Worm (Caenorhabditis elegans) whole organism, early embryonic: ENCODE data around the gene C18D11.7.

ENCODE experiments used
- B0310.2 ChIP-seq: sonication (generic microtip); optimal IDR thresholded peaks from 2 replicates; lab custom pipeline; 2016; ENCODE audit warnings: mild to moderate bottlenecking, missing genetic modification characterization, missing compliant biosample characterization
- F13C5.2 ChIP-seq: sonication (generic microtip); optimal IDR thresholded peaks from 2 replicates; lab custom pipeline; 2017; ENCODE audit warnings: mild to moderate bottlenecking, missing genetic modification characterization, inconsistent platforms, missing compliant biosample characterization
- aly-1 ChIP-seq: sonication (generic microtip); optimal IDR thresholded peaks from 2 replicates; lab custom pipeline; 2016; ENCODE audit warnings: missing genetic modification characterization, missing compliant biosample characterization
- ama-1 ChIP-seq: fragments of 150-350 bp; optimal IDR thresholded peaks from 2 replicates; lab custom pipeline; 2014
- ceh-13 ChIP-seq: fragments of 200-800 bp; sonication (Bioruptor generic); optimal IDR thresholded peaks from 2 replicates; lab custom pipeline; 2018; ENCODE audit warnings: mild to moderate bottlenecking, missing genetic modification characterization, missing compliant biosample characterization
- ceh-36 ChIP-seq: sonication (generic microtip); optimal IDR thresholded peaks from 2 replicates; lab custom pipeline; 2016; ENCODE audit warnings: missing genetic modification characterization, inconsistent platforms, missing compliant biosample characterization
- ets-7 ChIP-seq: sonication (generic microtip); optimal IDR thresholded peaks from 2 replicates; lab custom pipeline; 2016; ENCODE audit warnings: missing genotype, missing genetic modification characterization, missing compliant biosample characterization
- flt-1 ChIP-seq: fragments of 200-800 bp; sonication (Bioruptor generic); IDR thresholded peaks from 2 replicates; pipeline ENCODE4 v1.3.6; 2022; ENCODE audit warnings: missing genetic modification characterization, missing compliant biosample characterization
- hmbx-1 ChIP-seq: sonication (generic microtip); optimal IDR thresholded peaks from 2 replicates; lab custom pipeline; 2016; ENCODE audit warnings: mild to moderate bottlenecking, missing genetic modification characterization, missing compliant biosample characterization
- hmg-4 ChIP-seq: fragments of 200-800 bp; sonication (Bioruptor generic); optimal IDR thresholded peaks from 2 replicates; lab custom pipeline; 2018; ENCODE audit warnings: mild to moderate bottlenecking, missing genetic modification characterization, missing compliant biosample characterization
- hnd-1 ChIP-seq: sonication (generic microtip); optimal IDR thresholded peaks from 2 replicates; lab custom pipeline; 2016; ENCODE audit warnings: missing genetic modification characterization, missing compliant biosample characterization
- pes-1 ChIP-seq: fragments of 200-800 bp; sonication (Bioruptor generic); IDR thresholded peaks from 2 replicates; pipeline ENCODE4 v1.3.6; 2022; ENCODE audit warnings: missing genetic modification reagents, missing genetic modification characterization, missing compliant biosample characterization
- scrt-1 ChIP-seq: fragments of 200-800 bp; sonication (Bioruptor generic); IDR thresholded peaks from 2 replicates; pipeline ENCODE4 v1.3.6; 2022; ENCODE audit warnings: missing genetic modification characterization, missing compliant biosample characterization
- sea-1 ChIP-seq: fragments of 200-800 bp; sonication (Bioruptor generic); conservative IDR thresholded peaks from 2 replicates; pipeline ENCODE4 v1.3.6; 2022; ENCODE audit warnings: missing genetic modification characterization, missing compliant biosample characterization
- tbx-11 ChIP-seq: fragments of 200-800 bp; sonication (Bioruptor generic); IDR thresholded peaks from 2 replicates; pipeline ENCODE4 v1.3.6; 2022; ENCODE audit warnings: missing genetic modification characterization, missing compliant biosample characterization
- tbx-37 ChIP-seq: fragments of 200-800 bp; sonication (Bioruptor generic); conservative IDR thresholded peaks from 2 replicates; pipeline ENCODE4 v1.3.6; 2022; ENCODE audit warnings: missing genetic modification reagents, missing genetic modification characterization, missing compliant biosample characterization
- tra-4 ChIP-seq: sonication (generic microtip); optimal IDR thresholded peaks from 2 replicates; lab custom pipeline; 2017; ENCODE audit warnings: missing genetic modification characterization, missing compliant biosample characterization

The C18D11.7 gene

DNA sequence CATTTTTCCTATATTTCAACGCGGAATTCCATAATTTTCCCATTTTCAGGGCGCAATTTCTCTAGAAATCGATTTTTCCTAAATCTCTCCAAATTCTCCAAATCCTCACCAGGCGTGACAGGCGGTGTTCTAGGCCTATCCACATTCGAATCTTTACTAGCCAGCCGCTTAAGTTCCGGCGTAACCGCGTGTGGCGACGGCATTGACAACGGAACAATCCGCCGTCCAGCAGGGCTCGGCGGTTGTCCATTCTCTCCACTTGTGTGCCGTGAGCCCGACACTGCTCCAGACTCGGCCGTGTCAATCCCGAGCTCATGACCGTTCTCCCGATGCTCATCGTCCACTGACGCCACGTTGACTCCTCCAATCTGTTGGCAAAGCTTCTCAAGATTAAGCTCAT lies 36.4 kb upstream of the C18D11.7 start:
- no peak for TF ChIP-seq ets-7 (tag; lab: Kevin White, UChicago)
- TF ChIP-seq tbx-11: no peak
- TF ChIP-seq ceh-13: no peak
- no peak for TF ChIP-seq aly-1 (tag; lab: Kevin White, UChicago)
- TF ChIP-seq hnd-1 (tag; lab: Kevin White, UChicago): no peak
- TF ChIP-seq sea-1: no peak
- no peak for TF ChIP-seq ceh-36 (tag; lab: Kevin White, UChicago)
- no peak for TF ChIP-seq flt-1 (GFP tag; lab: Robert Waterston, UW)
- TF ChIP-seq B0310.2 (tag; lab: Kevin White, UChicago): no peak
- TF ChIP-seq hmg-4 (GFP tag; lab: Kevin White, UChicago): no peak
- no peak for TF ChIP-seq F13C5.2
- no peak for TF ChIP-seq tra-4 (tag; lab: Kevin White, UChicago)
- TF ChIP-seq tbx-37: no peak
- TF ChIP-seq scrt-1 (GFP tag; lab: Robert Waterston, UW): no peak
- TF ChIP-seq ama-1: no peak

DNA sequence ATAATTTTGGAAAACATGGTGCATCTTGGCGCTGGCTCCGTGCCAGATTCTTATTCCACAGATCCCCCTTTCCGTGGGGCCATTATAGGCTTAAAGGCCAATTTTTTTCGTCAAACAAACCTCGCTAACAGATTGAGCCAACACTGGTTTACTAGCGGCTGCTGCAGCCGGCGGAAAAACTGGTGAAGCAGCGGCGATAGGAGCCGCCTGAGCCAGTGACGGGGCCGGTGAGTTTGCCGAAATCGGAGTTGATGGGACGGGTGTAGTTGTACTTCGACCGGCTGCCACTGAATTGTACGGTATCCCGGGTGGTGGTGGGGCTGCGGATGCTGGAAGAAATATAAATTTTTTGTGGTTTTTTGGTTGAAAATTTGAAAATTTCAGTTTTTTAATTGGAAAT lies 35.1 kb upstream of the C18D11.7 start:
- no peak for TF ChIP-seq hmbx-1
- no peak for TF ChIP-seq aly-1 (tag; lab: Kevin White, UChicago)
- TF ChIP-seq ama-1: no peak
- no peak for TF ChIP-seq sea-1
- no peak for TF ChIP-seq ceh-13
- TF ChIP-seq F13C5.2: no peak
- no peak for TF ChIP-seq pes-1 (GFP tag; lab: Robert Waterston, UW)
- no peak for TF ChIP-seq tra-4 (tag; lab: Kevin White, UChicago)
- no peak for TF ChIP-seq hnd-1 (tag; lab: Kevin White, UChicago)
- no peak for TF ChIP-seq tbx-11
- TF ChIP-seq ceh-36 (tag; lab: Kevin White, UChicago): no peak
- no peak for TF ChIP-seq scrt-1 (GFP tag; lab: Robert Waterston, UW)

DNA sequence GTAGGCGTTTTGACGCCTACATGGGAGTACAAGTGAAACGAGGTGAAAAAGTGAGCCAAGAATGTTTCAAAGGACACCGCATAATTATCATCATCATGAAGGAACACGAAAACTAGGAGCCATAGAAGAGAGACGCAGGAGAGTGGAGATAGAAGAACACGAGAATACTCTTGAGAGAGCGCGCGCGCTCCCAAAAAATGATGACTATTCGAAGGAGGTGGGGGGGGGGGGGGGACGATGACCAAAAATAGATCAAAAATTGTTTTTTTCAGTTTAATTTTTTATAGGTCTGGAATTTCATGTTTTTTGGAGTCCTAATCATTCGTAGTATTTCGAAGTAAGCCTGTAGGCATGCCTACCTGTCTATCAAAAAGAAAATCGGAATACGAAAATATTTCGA lies 30.1 kb upstream of the C18D11.7 start:
- TF ChIP-seq ama-1 (no peak), ceh-13 (no peak), aly-1 (tag; lab: Kevin White, UChicago) (no peak), hmbx-1 (no peak), tbx-11 (no peak), scrt-1 (GFP tag; lab: Robert Waterston, UW) (no peak), flt-1 (GFP tag; lab: Robert Waterston, UW) (no peak), hmg-4 (GFP tag; lab: Kevin White, UChicago) (no peak), ceh-36 (tag; lab: Kevin White, UChicago) (no peak), ets-7 (tag; lab: Kevin White, UChicago) (no peak)

- TF ChIP-seq ceh-13: no peak
- TF ChIP-seq ceh-36 (tag; lab: Kevin White, UChicago): no peak
- TF ChIP-seq aly-1 (tag; lab: Kevin White, UChicago): no peak
- TF ChIP-seq flt-1 (GFP tag; lab: Robert Waterston, UW): no peak
- no peak for TF ChIP-seq tbx-37
- no peak for TF ChIP-seq tra-4 (tag; lab: Kevin White, UChicago)
- no peak for TF ChIP-seq pes-1 (GFP tag; lab: Robert Waterston, UW)
- TF ChIP-seq B0310.2 (tag; lab: Kevin White, UChicago): no peak
- no peak for TF ChIP-seq hnd-1 (tag; lab: Kevin White, UChicago)
- no peak for TF ChIP-seq hmbx-1
- no peak for TF ChIP-seq tbx-11
- no peak for TF ChIP-seq hmg-4 (GFP tag; lab: Kevin White, UChicago)
- no peak for TF ChIP-seq F13C5.2
- no peak for TF ChIP-seq scrt-1 (GFP tag; lab: Robert Waterston, UW)
- TF ChIP-seq sea-1: no peak
- no peak for TF ChIP-seq ama-1
Measured at ce11 chrIII:11836054-11836453, 29.5 kb upstream of the C18D11.7 start.

ce11 chrIII:11834783-11835182 lies 28.2 kb upstream of the C18D11.7 start:
- no peak for TF ChIP-seq tbx-37
- TF ChIP-seq pes-1 (GFP tag; lab: Robert Waterston, UW): no peak
- TF ChIP-seq scrt-1 (GFP tag; lab: Robert Waterston, UW): no peak
- TF ChIP-seq aly-1 (tag; lab: Kevin White, UChicago): no peak
- TF ChIP-seq ama-1: no peak
- TF ChIP-seq flt-1 (GFP tag; lab: Robert Waterston, UW): no peak
- no peak for TF ChIP-seq ets-7 (tag; lab: Kevin White, UChicago)
- TF ChIP-seq F13C5.2: no peak
- TF ChIP-seq B0310.2 (tag; lab: Kevin White, UChicago): no peak
- no peak for TF ChIP-seq hmg-4 (GFP tag; lab: Kevin White, UChicago)
- TF ChIP-seq hnd-1 (tag; lab: Kevin White, UChicago): no peak
- TF ChIP-seq ceh-13: no peak
- no peak for TF ChIP-seq hmbx-1

- no peak for TF ChIP-seq pes-1 (GFP tag; lab: Robert Waterston, UW)
- no peak for TF ChIP-seq flt-1 (GFP tag; lab: Robert Waterston, UW)
- no peak for TF ChIP-seq hnd-1 (tag; lab: Kevin White, UChicago)
- no peak for TF ChIP-seq hmbx-1
- no peak for TF ChIP-seq hmg-4 (GFP tag; lab: Kevin White, UChicago)
- no peak for TF ChIP-seq tbx-37
- no peak for TF ChIP-seq ets-7 (tag; lab: Kevin White, UChicago)
- no peak for TF ChIP-seq ceh-36 (tag; lab: Kevin White, UChicago)
- no peak for TF ChIP-seq aly-1 (tag; lab: Kevin White, UChicago)
- no peak for TF ChIP-seq B0310.2 (tag; lab: Kevin White, UChicago)
- TF ChIP-seq F13C5.2: no peak
- no peak for TF ChIP-seq tra-4 (tag; lab: Kevin White, UChicago)
- no peak for TF ChIP-seq sea-1
- no peak for TF ChIP-seq tbx-11
- TF ChIP-seq ceh-13: no peak
- no peak for TF ChIP-seq ama-1
- no peak for TF ChIP-seq scrt-1 (GFP tag; lab: Robert Waterston, UW)
Measured at ce11 chrIII:11834168-11834567, 27.6 kb upstream of the C18D11.7 start.

- TF ChIP-seq tbx-11: no peak
- no peak for TF ChIP-seq ceh-36 (tag; lab: Kevin White, UChicago)
- TF ChIP-seq pes-1 (GFP tag; lab: Robert Waterston, UW): no peak
- no peak for TF ChIP-seq ama-1
- no peak for TF ChIP-seq tra-4 (tag; lab: Kevin White, UChicago)
Measured at ce11 chrIII:11833449-11833848, 26.9 kb upstream of the C18D11.7 start.
